Worm (Caenorhabditis elegans) whole organism, mixed stage, embryonic: ENCODE results near the gene Y71H2AM.25.
A peak's percentile ranks its signal among the peaks of the same experiment; 100 is the strongest.

Experiments
- M03D4.4 ChIP-seq: sonication (generic microtip); optimal IDR thresholded peaks from 2 replicates; lab custom pipeline; 2017; ENCODE audit warnings: mild to moderate bottlenecking, missing genetic modification characterization, missing compliant biosample characterization
- blmp-1 ChIP-seq: fragments of 150-350 bp; optimal IDR thresholded peaks from 2 replicates; lab custom pipeline; 2014; ENCODE audit warnings: missing biosample characterization, missing genetic modification characterization
- ceh-39 ChIP-seq: fragments of 150-350 bp; optimal IDR thresholded peaks from 2 replicates; lab custom pipeline; 2014; ENCODE audit warnings: missing biosample characterization, missing genetic modification characterization
- ceh-43 ChIP-seq: fragments of 200-800 bp; sonication (Bioruptor generic); optimal IDR thresholded peaks from 2 replicates; lab custom pipeline; 2018; ENCODE audit warnings: mild to moderate bottlenecking, missing genetic modification characterization, moderate library complexity, missing compliant biosample characterization
- ceh-83 ChIP-seq: fragments of 200-800 bp; sonication (Bioruptor generic); optimal IDR thresholded peaks from 2 replicates; lab custom pipeline; 2018; ENCODE audit warnings: mild to moderate bottlenecking, missing genetic modification characterization, missing compliant biosample characterization
- ces-1 ChIP-seq: fragments of 150-350 bp; optimal IDR thresholded peaks from 2 replicates; lab custom pipeline; 2014; ENCODE audit warnings: missing biosample characterization, missing genetic modification reagents, missing genetic modification characterization
- cnd-1 ChIP-seq: fragments of 200-800 bp; sonication (Bioruptor generic); optimal IDR thresholded peaks from 2 replicates; lab custom pipeline; 2018; ENCODE audit warnings: mild to moderate bottlenecking, missing genetic modification characterization, missing compliant biosample characterization
- drap-1 ChIP-seq: fragments of 200-800 bp; sonication (Bioruptor generic); optimal IDR thresholded peaks from 3 replicates; lab custom pipeline; 2018; ENCODE audit warnings: mild to moderate bottlenecking, missing genetic modification characterization, missing compliant biosample characterization
- elt-1 ChIP-seq: sonication (generic microtip); optimal IDR thresholded peaks from 2 replicates; lab custom pipeline; 2017; ENCODE audit warnings: missing genetic modification characterization, mild to moderate bottlenecking, missing compliant biosample characterization, antibody characterized with exemption, moderate library complexity, borderline replicate concordance; ENCODE audit not compliant: insufficient read depth
- elt-3 ChIP-seq: fragments of 150-350 bp; optimal IDR thresholded peaks from 2 replicates; lab custom pipeline; 2014; ENCODE audit warnings: missing biosample characterization, missing genetic modification characterization
- flh-1 ChIP-seq: fragments of 200-800 bp; sonication (Bioruptor generic); optimal IDR thresholded peaks from 2 replicates; lab custom pipeline; 2018; ENCODE audit warnings: mild to moderate bottlenecking, missing genetic modification characterization, moderate library complexity, missing compliant biosample characterization
- ham-2 ChIP-seq: fragments of 200-800 bp; sonication (Bioruptor generic); optimal IDR thresholded peaks from 2 replicates; lab custom pipeline; 2018; ENCODE audit warnings: mild to moderate bottlenecking, missing genetic modification characterization, missing compliant biosample characterization
- lin-13 ChIP-seq: fragments of 150-350 bp; optimal IDR thresholded peaks from 2 replicates; lab custom pipeline; 2014; ENCODE audit warnings: missing biosample characterization, missing genetic modification characterization
- lin-32 ChIP-seq: fragments of 200-800 bp; sonication (Bioruptor generic); optimal IDR thresholded peaks from 2 replicates; lab custom pipeline; 2018; ENCODE audit warnings: mild to moderate bottlenecking, missing genetic modification characterization, missing compliant biosample characterization
- lsy-2 ChIP-seq: fragments of 150-350 bp; optimal IDR thresholded peaks from 2 replicates; lab custom pipeline; 2014; ENCODE audit warnings: missing biosample characterization, missing genetic modification characterization
- mab-5 ChIP-seq: fragments of 150-350 bp; optimal IDR thresholded peaks from 2 replicates; lab custom pipeline; 2014; ENCODE audit warnings: missing biosample characterization, missing genetic modification characterization
- mep-1 ChIP-seq: fragments of 150-350 bp; optimal IDR thresholded peaks from 2 replicates; lab custom pipeline; 2017; ENCODE audit warnings: missing biosample characterization, missing genetic modification reagents, missing genetic modification characterization, inconsistent platforms
- mls-2 ChIP-seq: sonication (generic microtip); optimal IDR thresholded peaks from 2 replicates; lab custom pipeline; 2016; ENCODE audit warnings: mild to moderate bottlenecking, missing genetic modification characterization, moderate library complexity, missing compliant biosample characterization
- nhr-2 ChIP-seq: fragments of 150-350 bp; optimal IDR thresholded peaks from 2 replicates; lab custom pipeline; 2014; ENCODE audit warnings: missing biosample characterization, missing genetic modification characterization
- nhr-237 ChIP-seq: fragments of 150-350 bp; optimal IDR thresholded peaks from 2 replicates; lab custom pipeline; 2014; ENCODE audit warnings: missing biosample characterization, missing genetic modification characterization
- nhr-76 ChIP-seq: sonication (generic microtip); optimal IDR thresholded peaks from 2 replicates; lab custom pipeline; 2017; ENCODE audit warnings: missing biosample characterization, missing genetic modification characterization
- pha-4 ChIP-seq: fragments of 150-350 bp; optimal IDR thresholded peaks from 2 replicates; lab custom pipeline; 2018; ENCODE audit warnings: missing biosample characterization, missing genetic modification reagents, missing genetic modification characterization
- sem-2 ChIP-seq: fragments of 200-800 bp; sonication (Bioruptor generic); optimal IDR thresholded peaks from 2 replicates; lab custom pipeline; 2018; ENCODE audit warnings: mild to moderate bottlenecking, missing genetic modification characterization, missing compliant biosample characterization
- snpc-4 ChIP-seq: fragments of 150-350 bp; optimal IDR thresholded peaks from 2 replicates; lab custom pipeline; 2014; ENCODE audit warnings: missing biosample characterization, missing genetic modification characterization
- sptf-1 ChIP-seq: sonication (generic microtip); optimal IDR thresholded peaks from 2 replicates; lab custom pipeline; 2017; ENCODE audit warnings: mild to moderate bottlenecking, missing genetic modification characterization, moderate library complexity, missing compliant biosample characterization
- tbx-8 ChIP-seq: fragments of 200-800 bp; sonication (Bioruptor generic); optimal IDR thresholded peaks from 2 replicates; lab custom pipeline; 2018; ENCODE audit warnings: mild to moderate bottlenecking, missing genetic modification characterization, moderate library complexity, missing compliant biosample characterization
- unc-120 ChIP-seq: sonication (generic microtip); optimal IDR thresholded peaks from 2 replicates; lab custom pipeline; 2017; ENCODE audit warnings: missing genetic modification characterization, missing compliant biosample characterization; ENCODE audit not compliant: poor library complexity, severe bottlenecking
- unc-62 ChIP-seq: fragments of 150-350 bp; optimal IDR thresholded peaks from 2 replicates; lab custom pipeline; 2014; ENCODE audit warnings: missing biosample characterization, missing genetic modification reagents, missing genetic modification characterization
- zip-8 ChIP-seq: fragments of 150-350 bp; optimal IDR thresholded peaks from 2 replicates; lab custom pipeline; 2014; ENCODE audit warnings: missing biosample characterization, missing genetic modification characterization
- ztf-11 ChIP-seq: fragments of 150-350 bp; optimal IDR thresholded peaks from 2 replicates; lab custom pipeline; 2014; ENCODE audit warnings: missing biosample characterization, missing genetic modification characterization

Gene Y71H2AM.25

ce11 chrIII:2794057-2794456 is 8.2 kb upstream of the Y71H2AM.25 start:
- TF ChIP-seq ces-1 (no peak), lin-32 (no peak), ceh-43 (GFP tag; lab: Kevin White, UChicago) (no peak), sptf-1 (tag; lab: Kevin White, UChicago) (no peak), pha-4 (tag; lab: Kevin White, UChicago) (no peak), tbx-8 (no peak), ham-2 (GFP tag; lab: Kevin White, UChicago) (no peak), flh-1 (GFP tag; lab: Kevin White, UChicago) (no peak), cnd-1 (tag; lab: Kevin White, UChicago) (no peak), elt-3 (tag; lab: Kevin White, UChicago) (no peak), drap-1 (GFP tag; lab: Kevin White, UChicago) (no peak), blmp-1 (tag; lab: Kevin White, UChicago) (no peak)
- TF ChIP-seq, all 35 proteins: peak for 0

ce11 chrIII:2795442-2796023 is 6.7 kb upstream of the Y71H2AM.25 start:
- TF ChIP-seq cnd-1 (tag; lab: Kevin White, UChicago) (no peak), ceh-83 (no peak), ces-1 (no peak), snpc-4 (no peak)

- TF ChIP-seq sptf-1 (tag; lab: Kevin White, UChicago) = no peak
- peak; percentile 93 for TF ChIP-seq zip-8 (tag; lab: Kevin White, UChicago)
Measured at ce11 chrIII:2800743-2801142, 1.5 kb upstream of the Y71H2AM.25 start.

- TF ChIP-seq tbx-8 (no peak), pha-4 (tag; lab: Kevin White, UChicago) (peak; percentile 34), nhr-2 (tag; lab: Kevin White, UChicago) (peak; percentile 49), unc-62 (GFP tag; lab: Kevin White, UChicago) (peak; percentile 17)
Measured at ce11 chrIII:2804461-2804860, 2.2 kb downstream of the Y71H2AM.25 start.

ce11 chrIII:2805084-2805483 is 2.8 kb downstream of the Y71H2AM.25 start, which contains the start of gene Y71H2AM.3:
TSS of gene Y71H2AM.3 (plus strand) at chrIII:2805430.
- TF ChIP-seq pha-4 (tag; lab: Kevin White, UChicago) (no peak), ces-1 (peak; percentile 66), nhr-237 (tag; lab: Kevin White, UChicago) (peak; percentile 35), lsy-2 (tag; lab: Kevin White, UChicago) (peak; percentile 1)
- TF ChIP-seq, all 35 proteins: peak for 3

ce11 chrIII:2811410-2811809 is 9.1 kb downstream of the Y71H2AM.25 start:
- no peak for TF ChIP-seq zip-8 (tag; lab: Kevin White, UChicago)
- TF ChIP-seq mep-1 (tag; lab: Kevin White, UChicago) = no peak
- no peak for TF ChIP-seq nhr-76 (tag; lab: Kevin White, UChicago)
- TF ChIP-seq unc-120 (tag; lab: Kevin White, UChicago) = no peak
- TF ChIP-seq ceh-83 = no peak
- no peak for TF ChIP-seq elt-3 (tag; lab: Kevin White, UChicago)
- TF ChIP-seq blmp-1 (tag; lab: Kevin White, UChicago) = no peak
- TF ChIP-seq snpc-4 = no peak
- no peak for TF ChIP-seq sem-2 (GFP tag; lab: Kevin White, UChicago)
- no peak for TF ChIP-seq elt-1 (tag; lab: Kevin White, UChicago)
- TF ChIP-seq ham-2 (GFP tag; lab: Kevin White, UChicago) = no peak
- TF ChIP-seq cnd-1 (tag; lab: Kevin White, UChicago) = no peak
- TF ChIP-seq tbx-8 = no peak
- TF ChIP-seq ztf-11 (tag; lab: Kevin White, UChicago) = no peak

ce11 chrIII:2814919-2815554 is 12.8 kb downstream of the Y71H2AM.25 start, which contains the start of gene tufm-1:
TSS of gene tufm-1 (minus strand) at chrIII:2814969.
- TF ChIP-seq unc-120 (tag; lab: Kevin White, UChicago) (no peak), mls-2 (no peak), sptf-1 (tag; lab: Kevin White, UChicago) (no peak), lsy-2 (tag; lab: Kevin White, UChicago) (peak; percentile 94), nhr-237 (tag; lab: Kevin White, UChicago) (peak; percentile 47), unc-62 (GFP tag; lab: Kevin White, UChicago) (no peak), mep-1 (tag; lab: Kevin White, UChicago) (peak; percentile 64), ces-1 (peak; percentile 84), M03D4.4 (tag; lab: Kevin White, UChicago) (no peak), ceh-39 (no peak), mab-5 (tag; lab: Kevin White, UChicago) (no peak), blmp-1 (tag; lab: Kevin White, UChicago) (no peak), lin-13 (tag; lab: Kevin White, UChicago) (peak; percentile 64), nhr-2 (tag; lab: Kevin White, UChicago) (no peak), ham-2 (GFP tag; lab: Kevin White, UChicago) (no peak)
